Worm (Caenorhabditis elegans) whole organism, L2 larva: ENCODE measurements around the gene nlp-64.
"Not testable (repeated sequence)": the region's sequence is repeated elsewhere in the genome, so short reads cannot be mapped to it uniquely, and the experiment has no call there.

Experiments
- C34F6.9 ChIP-seq: fragments of 150-350 bp; optimal IDR thresholded peaks from 2 replicates; lab custom pipeline; 2014; ENCODE audit warnings: missing biosample characterization, missing genetic modification characterization
- F13H6.1 ChIP-seq: sonication (generic microtip); optimal IDR thresholded peaks from 2 replicates; lab custom pipeline; 2016; ENCODE audit warnings: missing genetic modification characterization, missing compliant biosample characterization
- R02D3.7 ChIP-seq: fragments of 150-350 bp; optimal IDR thresholded peaks from 2 replicates; lab custom pipeline; 2014; ENCODE audit warnings: missing biosample characterization, missing genetic modification characterization
- ZK546.5 ChIP-seq: sonication (generic microtip); optimal IDR thresholded peaks from 2 replicates; lab custom pipeline; 2017; ENCODE audit warnings: missing biosample characterization, missing genetic modification characterization
- alr-1 ChIP-seq: fragments of 150-350 bp; optimal IDR thresholded peaks from 2 replicates; lab custom pipeline; 2014; ENCODE audit warnings: missing biosample characterization, missing genetic modification characterization
- blmp-1 ChIP-seq: sonication (generic microtip); optimal IDR thresholded peaks from 2 replicates; lab custom pipeline; 2017; ENCODE audit warnings: missing genetic modification characterization, mild to moderate bottlenecking, missing compliant biosample characterization, antibody characterized with exemption, moderate library complexity; ENCODE audit not compliant: insufficient read depth
- ceh-16 ChIP-seq: fragments of 150-350 bp; optimal IDR thresholded peaks from 2 replicates; lab custom pipeline; 2014; ENCODE audit warnings: missing biosample characterization, missing genetic modification characterization
- crh-2 ChIP-seq: sonication (generic microtip); optimal IDR thresholded peaks from 2 replicates; lab custom pipeline; 2017; ENCODE audit warnings: missing biosample characterization, missing genetic modification characterization
- dmd-4 ChIP-seq: sonication (generic microtip); optimal IDR thresholded peaks from 2 replicates; lab custom pipeline; 2017; ENCODE audit warnings: missing biosample characterization, missing genetic modification characterization
- elt-3 ChIP-seq: sonication (generic microtip); optimal IDR thresholded peaks from 2 replicates; lab custom pipeline; 2017; ENCODE audit warnings: missing biosample characterization, missing genetic modification characterization
- fos-1 ChIP-seq: fragments of 150-350 bp; optimal IDR thresholded peaks from 2 replicates; lab custom pipeline; 2014; ENCODE audit warnings: missing biosample characterization, missing genetic modification characterization
- lin-39 ChIP-seq: fragments of 150-350 bp; optimal IDR thresholded peaks from 2 replicates; lab custom pipeline; 2014; ENCODE audit warnings: missing biosample characterization, missing genetic modification reagents, missing genetic modification characterization
- lsy-2 ChIP-seq, 2 experiments: fragments of 150-350 bp in 1 of 2; sonication (generic microtip) in 1 of 2; optimal IDR thresholded peaks; 2 replicates each; lab custom pipeline; 2014 to 2017; ENCODE audit warnings: missing biosample characterization in 2 of 2, missing genetic modification characterization in 2 of 2
- mab-5 ChIP-seq: fragments of 150-350 bp; optimal IDR thresholded peaks from 2 replicates; lab custom pipeline; 2014; ENCODE audit warnings: missing biosample characterization, missing genetic modification characterization
- mbf-1 ChIP-seq: sonication (generic microtip); optimal IDR thresholded peaks from 2 replicates; lab custom pipeline; 2017; ENCODE audit warnings: missing biosample characterization, missing genetic modification characterization
- mdl-1 ChIP-seq, 2 experiments: fragments of 150-350 bp in 1 of 2; sonication (generic microtip) in 1 of 2; optimal IDR thresholded peaks; 2 replicates each; lab custom pipeline; 2017; ENCODE audit warnings: missing biosample characterization in 2 of 2, missing genetic modification characterization in 2 of 2
- nhr-10 ChIP-seq: sonication (generic microtip); optimal IDR thresholded peaks from 2 replicates; lab custom pipeline; 2017; ENCODE audit warnings: missing biosample characterization, missing genetic modification characterization
- nhr-11 ChIP-seq: fragments of 150-350 bp; optimal IDR thresholded peaks from 2 replicates; lab custom pipeline; 2014; ENCODE audit warnings: missing biosample characterization, missing genetic modification characterization
- nhr-129 ChIP-seq: fragments of 150-350 bp; optimal IDR thresholded peaks from 2 replicates; lab custom pipeline; 2014; ENCODE audit warnings: missing biosample characterization, missing genetic modification characterization
- nhr-21 ChIP-seq: fragments of 150-350 bp; optimal IDR thresholded peaks from 2 replicates; lab custom pipeline; 2014; ENCODE audit warnings: missing biosample characterization, missing genetic modification characterization
- nhr-23 ChIP-seq: fragments of 150-350 bp; optimal IDR thresholded peaks from 2 replicates; lab custom pipeline; 2014; ENCODE audit warnings: missing biosample characterization, missing genetic modification reagents, missing genetic modification characterization
- nhr-237 ChIP-seq: fragments of 150-350 bp; optimal IDR thresholded peaks from 2 replicates; lab custom pipeline; 2014; ENCODE audit warnings: missing biosample characterization, missing genetic modification characterization
- nhr-6 ChIP-seq: fragments of 150-350 bp; optimal IDR thresholded peaks from 2 replicates; lab custom pipeline; 2014; ENCODE audit warnings: missing biosample characterization, missing genetic modification characterization
- peb-1 ChIP-seq: fragments of 150-350 bp; optimal IDR thresholded peaks from 2 replicates; lab custom pipeline; 2014; ENCODE audit warnings: missing biosample characterization, missing genetic modification characterization
- skn-1 ChIP-seq: sonication (generic microtip); optimal IDR thresholded peaks from 2 replicates; lab custom pipeline; 2017; ENCODE audit warnings: missing biosample characterization, missing genetic modification characterization
- sma-9 ChIP-seq, 2 experiments: fragments of 150-350 bp in 1 of 2; sonication (generic microtip) in 1 of 2; optimal IDR thresholded peaks; 2 replicates each; lab custom pipeline; 2014 to 2016; ENCODE audit warnings: missing genetic modification characterization in 2 of 2, mild to moderate bottlenecking in 1 of 2, missing biosample characterization in 1 of 2, missing compliant biosample characterization in 1 of 2, missing genetic modification reagents in 1 of 2, moderate library complexity in 1 of 2
- snpc-4 ChIP-seq: fragments of 150-350 bp; optimal IDR thresholded peaks from 2 replicates; lab custom pipeline; 2014; ENCODE audit warnings: missing biosample characterization, missing genetic modification characterization
- unc-55 ChIP-seq: fragments of 150-350 bp; sonication (generic microtip); optimal IDR thresholded peaks from 3 replicates; lab custom pipeline; 2014; ENCODE audit warnings: missing biosample characterization, missing genetic modification reagents, missing genetic modification characterization
- unc-62 ChIP-seq: fragments of 150-350 bp; optimal IDR thresholded peaks from 2 replicates; lab custom pipeline; 2014; ENCODE audit warnings: missing biosample characterization, missing genetic modification reagents, missing genetic modification characterization
- zag-1 ChIP-seq: fragments of 150-350 bp; optimal IDR thresholded peaks from 2 replicates; lab custom pipeline; 2014; ENCODE audit warnings: missing biosample characterization, missing genetic modification characterization
- ztf-1 ChIP-seq: fragments of 200-800 bp; sonication (Bioruptor generic); conservative IDR thresholded peaks from 2 replicates; pipeline ENCODE4 v1.3.6; 2022; ENCODE audit warnings: missing genetic modification characterization, missing compliant biosample characterization
- ztf-11 ChIP-seq: sonication (generic microtip); optimal IDR thresholded peaks from 2 replicates; lab custom pipeline; 2017; ENCODE audit warnings: missing biosample characterization, missing genetic modification characterization

nlp-64 gene

ce11 chrX:353134-353669 lies 42.1 kb upstream of the nlp-64 start, which contains the start of gene sor-3 (continued):
- no peak for TF ChIP-seq R02D3.7 (tag; lab: Kevin White, UChicago)
- TF ChIP-seq alr-1 (tag; lab: Kevin White, UChicago): peak; percentile 48
- no peak for TF ChIP-seq snpc-4 (tag; lab: Kevin White, UChicago)
- peak; percentile 91 for TF ChIP-seq nhr-129 (tag; lab: Kevin White, UChicago)
- TF ChIP-seq, all 48 proteins: peak for 26

ce11 chrX:348141-348540 lies 37.0 kb upstream of the nlp-64 start:
- peak; percentile 50 for TF ChIP-seq mab-5 (tag; lab: Kevin White, UChicago)
- TF ChIP-seq mdl-1 (tag; optimal IDR thresholded peaks at IDR 0.05; lab: Kevin White, UChicago): peak in 1 of 2 experiments; percentile 60
- TF ChIP-seq lin-39 (tag; lab: Kevin White, UChicago): no peak
- TF ChIP-seq nhr-129 (tag; lab: Kevin White, UChicago): peak; percentile 46
- TF ChIP-seq lsy-2 (tag; optimal IDR thresholded peaks at IDR 0.05; lab: Kevin White, UChicago): peak in 1 of 2 experiments; percentile 40
- TF ChIP-seq C34F6.9 (tag; lab: Kevin White, UChicago): peak; percentile 63
- peak; percentile 31 for TF ChIP-seq crh-2
- peak; percentile 58 for TF ChIP-seq unc-55
- no peak for TF ChIP-seq elt-3 (tag; lab: Kevin White, UChicago)
- TF ChIP-seq, all 48 proteins: peak for 7

- TF ChIP-seq zag-1, F13H6.1, ceh-16 (tag; lab: Kevin White, UChicago): not testable (repeated sequence)
Observed at ce11 chrX:347117-347516, 36.0 kb upstream of the nlp-64 start, which contains the start of gene C04E7.3. TSS of gene C04E7.3 (minus strand) at chrX:347217.

ce11 chrX:343822-344221 lies 32.7 kb upstream of the nlp-64 start:
- TF ChIP-seq mbf-1 (tag; lab: Kevin White, UChicago) (no peak), blmp-1 (tag; lab: Kevin White, UChicago) (no peak), ztf-1 (GFP tag; lab: Robert Waterston, UW) (no peak), unc-62 (GFP tag; lab: Kevin White, UChicago) (no peak), crh-2 (peak; percentile 14)

ce11 chrX:334452-334851 lies 23.3 kb upstream of the nlp-64 start:
- no peak for TF ChIP-seq R02D3.7 (tag; lab: Kevin White, UChicago)
- no peak for TF ChIP-seq snpc-4 (tag; lab: Kevin White, UChicago)
- no peak for TF ChIP-seq blmp-1 (tag; lab: Kevin White, UChicago)
- TF ChIP-seq nhr-6: no peak
- no peak for TF ChIP-seq mab-5 (tag; lab: Kevin White, UChicago)
- TF ChIP-seq nhr-23 (tag; lab: Kevin White, UChicago): no peak
- TF ChIP-seq nhr-10 (tag; lab: Kevin White, UChicago): no peak
- TF ChIP-seq C34F6.9 (tag; lab: Kevin White, UChicago): no peak
- TF ChIP-seq alr-1 (tag; lab: Kevin White, UChicago): no peak
- TF ChIP-seq ztf-11 (tag; lab: Kevin White, UChicago): no peak
- no peak for TF ChIP-seq fos-1 (tag; lab: Kevin White, UChicago)
- no peak for TF ChIP-seq skn-1 (tag; lab: Kevin White, UChicago)
- TF ChIP-seq unc-55: no peak
- TF ChIP-seq nhr-237 (tag; lab: Kevin White, UChicago): no peak
- TF ChIP-seq mbf-1 (tag; lab: Kevin White, UChicago): no peak
- TF ChIP-seq sma-9 (GFP tag; optimal IDR thresholded peaks at IDR 0.05; lab: Kevin White, UChicago): no peak
- TF ChIP-seq sma-9 (tag; optimal IDR thresholded peaks at IDR 0.05; lab: Kevin White, UChicago): no peak
- no peak for TF ChIP-seq nhr-11 (tag; lab: Kevin White, UChicago)
- TF ChIP-seq lin-39 (tag; lab: Kevin White, UChicago): no peak

- TF ChIP-seq ZK546.5 (tag; lab: Kevin White, UChicago) (no peak), skn-1 (tag; lab: Kevin White, UChicago) (no peak), nhr-6 (no peak), R02D3.7 (tag; lab: Kevin White, UChicago) (no peak), peb-1 (tag; lab: Kevin White, UChicago) (no peak), mdl-1 (tag; optimal IDR thresholded peaks at IDR 0.05; lab: Kevin White, UChicago) (no peak), nhr-21 (tag; lab: Kevin White, UChicago) (no peak), dmd-4 (tag; lab: Kevin White, UChicago) (no peak), snpc-4 (tag; lab: Kevin White, UChicago) (no peak)
Observed at ce11 chrX:332643-333042, 21.5 kb upstream of the nlp-64 start.
